Worm (Caenorhabditis elegans) whole organism, L4 larva: Measurements from ENCODE around the gene C05B5.1.

ENCODE experiments used
- F10B5.3 ChIP-seq: sonication (generic microtip); optimal IDR thresholded peaks from 2 replicates; lab custom pipeline; 2016; ENCODE audit warnings: mild to moderate bottlenecking, missing genetic modification characterization, missing compliant biosample characterization
- F44E2.7 ChIP-seq: fragments of 200-800 bp; sonication (Bioruptor generic); IDR thresholded peaks from 2 replicates; pipeline ENCODE4 v2.1.2; 2022; ENCODE audit warnings: missing genetic modification characterization, missing compliant biosample characterization
- Y105C5A.15 ChIP-seq: fragments of 200-800 bp; sonication (Bioruptor generic); IDR thresholded peaks from 2 replicates; pipeline ENCODE4 v1.3.6; 2022; ENCODE audit warnings: missing genetic modification characterization, missing compliant biosample characterization
- Y75B8A.6 ChIP-seq: fragments of 200-800 bp; sonication (Bioruptor generic); IDR thresholded peaks from 2 replicates; pipeline ENCODE4 v1.3.6; 2022; ENCODE audit warnings: missing genetic modification reagents, missing genetic modification characterization, missing compliant biosample characterization
- ZK546.5 ChIP-seq, 2 experiments: sonication (generic microtip); optimal IDR thresholded peaks; 2 replicates each; lab custom pipeline; 2017; ENCODE audit warnings: missing biosample characterization in 2 of 2, missing genetic modification characterization in 2 of 2
- aha-1 ChIP-seq: fragments of 150-350 bp; peaks from one replicate; lab custom pipeline; 2014; ENCODE audit warnings: missing biosample characterization, missing genetic modification characterization
- ama-1 ChIP-seq: fragments of 150-350 bp; optimal IDR thresholded peaks from 2 replicates; lab custom pipeline; 2014; ENCODE audit warnings: inconsistent platforms, mixed read lengths
- ceh-62 ChIP-seq: sonication (generic microtip); optimal IDR thresholded peaks from 2 replicates; lab custom pipeline; 2017; ENCODE audit warnings: missing biosample characterization, missing genetic modification characterization
- ctbp-1 ChIP-seq: fragments of 200-800 bp; sonication (Bioruptor generic); IDR thresholded peaks from 2 replicates; pipeline ENCODE4 v1.3.6; 2022; ENCODE audit warnings: missing genetic modification reagents, missing genetic modification characterization, missing compliant biosample characterization
- daf-12 ChIP-seq: fragments of 150-350 bp; optimal IDR thresholded peaks from 2 replicates; lab custom pipeline; 2014; ENCODE audit warnings: missing biosample characterization, missing genetic modification reagents, missing genetic modification characterization
- dmd-9 ChIP-seq: fragments of 200-800 bp; sonication (Bioruptor generic); IDR thresholded peaks from 2 replicates; pipeline ENCODE4 v1.3.6; 2022; ENCODE audit warnings: missing genetic modification reagents, missing genetic modification characterization, missing compliant biosample characterization
- dve-1 ChIP-seq: sonication (generic microtip); optimal IDR thresholded peaks from 2 replicates; lab custom pipeline; 2017; ENCODE audit warnings: antibody characterized with exemption, mild to moderate bottlenecking, missing genetic modification characterization, missing compliant biosample characterization; ENCODE audit not compliant: insufficient read depth
- egl-43 ChIP-seq: fragments of 200-800 bp; sonication (Bioruptor generic); IDR thresholded peaks from 2 replicates; pipeline ENCODE4 v1.3.6; 2022; ENCODE audit warnings: missing genetic modification reagents, missing genetic modification characterization, missing compliant biosample characterization
- fos-1 ChIP-seq: fragments of 150-350 bp; optimal IDR thresholded peaks from 2 replicates; lab custom pipeline; 2014; ENCODE audit warnings: missing biosample characterization, missing genetic modification characterization
- hlh-30 ChIP-seq: sonication (generic microtip); optimal IDR thresholded peaks from 2 replicates; lab custom pipeline; 2017; ENCODE audit warnings: antibody characterized with exemption, mild to moderate bottlenecking, missing genetic modification characterization, missing compliant biosample characterization; ENCODE audit not compliant: insufficient read depth
- lim-7 ChIP-seq: fragments of 200-800 bp; sonication (Bioruptor generic); IDR thresholded peaks from 2 replicates; pipeline ENCODE4 v1.3.6; 2022; ENCODE audit warnings: missing genetic modification characterization, missing compliant biosample characterization
- lin-15B ChIP-seq: fragments of 150-350 bp; sonication (generic microtip); optimal IDR thresholded peaks from 3 replicates; lab custom pipeline; 2014; ENCODE audit warnings: missing biosample characterization, missing genetic modification characterization
- lir-3 ChIP-seq: sonication (generic microtip); optimal IDR thresholded peaks from 2 replicates; lab custom pipeline; 2016; ENCODE audit warnings: mild to moderate bottlenecking, missing genetic modification characterization, missing compliant biosample characterization
- mxl-3 ChIP-seq: fragments of 200-800 bp; sonication (Bioruptor generic); optimal IDR thresholded peaks from 2 replicates; lab custom pipeline; 2018; ENCODE audit warnings: mild to moderate bottlenecking, missing genetic modification characterization, missing compliant biosample characterization
- nhr-11 ChIP-seq: fragments of 150-350 bp; optimal IDR thresholded peaks from 2 replicates; lab custom pipeline; 2014; ENCODE audit warnings: missing biosample characterization, missing genetic modification characterization
- nhr-25 ChIP-seq: sonication (generic microtip); optimal IDR thresholded peaks from 2 replicates; lab custom pipeline; 2017; ENCODE audit warnings: missing genetic modification characterization, mild to moderate bottlenecking, missing compliant biosample characterization, antibody characterized with exemption, moderate library complexity, borderline replicate concordance; ENCODE audit not compliant: insufficient read depth
- nhr-28 ChIP-seq: fragments of 150-350 bp; optimal IDR thresholded peaks from 2 replicates; lab custom pipeline; 2014; ENCODE audit warnings: missing biosample characterization, missing genetic modification characterization
- nhr-41 ChIP-seq: fragments of 200-800 bp; sonication (Bioruptor generic); IDR thresholded peaks from 2 replicates; pipeline ENCODE4 v1.3.6; 2022; ENCODE audit warnings: missing genetic modification reagents, missing genetic modification characterization, missing compliant biosample characterization
- nhr-6 ChIP-seq: fragments of 150-350 bp; optimal IDR thresholded peaks from 2 replicates; lab custom pipeline; 2014; ENCODE audit warnings: missing biosample characterization, missing genetic modification characterization
- nhr-76 ChIP-seq: fragments of 150-350 bp; optimal IDR thresholded peaks from 2 replicates; lab custom pipeline; 2014; ENCODE audit warnings: missing biosample characterization, missing genetic modification characterization
- pha-4 ChIP-seq, 2 experiments: fragments of 150-350 bp in 1 of 2; fragments of 200-800 bp in 1 of 2; sonication (Bioruptor generic) in 1 of 2; IDR thresholded peaks in 1 of 2; optimal IDR thresholded peaks in 1 of 2; 2 replicates each; pipeline versions ENCODE4 v1.3.6 to Lab custom; 2014 to 2022; ENCODE audit warnings: missing genetic modification characterization in 2 of 2, missing genetic modification reagents in 2 of 2, missing biosample characterization in 1 of 2, missing compliant biosample characterization in 1 of 2
- php-3 ChIP-seq: fragments of 200-800 bp; sonication (Bioruptor generic); IDR thresholded peaks from 2 replicates; pipeline ENCODE4 v1.3.6; 2022; ENCODE audit warnings: missing genetic modification reagents, missing genetic modification characterization, missing compliant biosample characterization
- pqm-1 ChIP-seq: sonication (generic microtip); optimal IDR thresholded peaks from 2 replicates; lab custom pipeline; 2017; ENCODE audit warnings: missing biosample characterization, missing genetic modification characterization
- rbr-2 ChIP-seq: sonication (generic microtip); optimal IDR thresholded peaks from 2 replicates; lab custom pipeline; 2016; ENCODE audit warnings: missing genotype, missing genetic modification characterization, missing compliant biosample characterization
- set-16 ChIP-seq: fragments of 200-800 bp; sonication (Bioruptor generic); IDR thresholded peaks from 2 replicates; pipeline ENCODE4 v1.3.6; 2022; ENCODE audit warnings: missing genetic modification reagents, missing genetic modification characterization, missing compliant biosample characterization
- skn-1 ChIP-seq: fragments of 150-350 bp; optimal IDR thresholded peaks from 2 replicates; lab custom pipeline; 2014; ENCODE audit warnings: missing biosample characterization, missing genetic modification characterization
- snpc-4 ChIP-seq: fragments of 150-350 bp; optimal IDR thresholded peaks from 2 replicates; lab custom pipeline; 2014; ENCODE audit warnings: missing biosample characterization, missing genetic modification characterization
- spr-3 ChIP-seq: fragments of 200-800 bp; sonication (Bioruptor generic); optimal IDR thresholded peaks from 2 replicates; lab custom pipeline; 2018; ENCODE audit warnings: mild to moderate bottlenecking, missing genetic modification characterization, missing compliant biosample characterization
- unc-130 ChIP-seq: sonication (generic microtip); optimal IDR thresholded peaks from 2 replicates; lab custom pipeline; 2016; ENCODE audit warnings: missing genetic modification reagents, missing genetic modification characterization, missing compliant biosample characterization
- unc-39 ChIP-seq: sonication (generic microtip); optimal IDR thresholded peaks from 2 replicates; lab custom pipeline; 2017; ENCODE audit warnings: missing biosample characterization, missing genetic modification characterization
- unc-62 ChIP-seq, 3 experiments: fragments of 150-350 bp in 1 of 3; sonication (generic microtip); optimal IDR thresholded peaks in 2 of 3; peaks in 1 of 3; 1 replicate in 1 of 3; 2 replicates in 2 of 3; lab custom pipeline; 2014 to 2017; ENCODE audit warnings: missing biosample characterization in 3 of 3, missing genetic modification characterization in 3 of 3, missing genetic modification reagents in 3 of 3, missing genotype in 1 of 3
- vab-7 ChIP-seq: fragments of 200-800 bp; sonication (Bioruptor generic); IDR thresholded peaks from 2 replicates; pipeline ENCODE4 v1.3.6; 2022; ENCODE audit warnings: missing genetic modification reagents, missing genetic modification characterization, missing compliant biosample characterization
- zfp-3 ChIP-seq: fragments of 200-800 bp; sonication (Bioruptor generic); conservative IDR thresholded peaks from 2 replicates; pipeline ENCODE4 v1.3.6; 2022; ENCODE audit warnings: missing genetic modification reagents, missing genetic modification characterization, missing compliant biosample characterization
- ztf-11 ChIP-seq: fragments of 150-350 bp; optimal IDR thresholded peaks from 2 replicates; lab custom pipeline; 2014; ENCODE audit warnings: missing biosample characterization, missing genetic modification characterization

C05B5.1 gene

DNA sequence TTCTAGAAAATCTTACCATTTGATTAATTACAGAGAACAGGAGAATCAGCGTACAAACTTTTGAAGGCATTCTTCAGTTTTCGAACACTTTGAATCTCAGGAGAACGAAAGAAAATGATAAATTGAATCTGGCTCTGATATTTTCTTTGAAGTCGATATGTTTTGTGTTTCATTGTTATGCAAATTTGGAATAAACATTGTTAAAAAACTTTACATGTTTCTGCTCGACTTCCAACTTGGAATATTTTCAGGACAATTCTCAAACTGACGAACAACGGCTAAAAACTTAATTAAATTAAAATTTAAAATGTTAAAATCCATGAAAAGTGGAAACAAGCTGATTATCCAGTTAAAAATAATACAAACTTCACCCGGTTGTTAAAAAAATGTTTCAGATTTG lies at the start of gene C05B5.1:
TSS of gene C05B5.1 (minus strand) at position 101 of the 400 bp plus-strand sequence.
- TF ChIP-seq aha-1 (tag; lab: Kevin White, UChicago) (no peak), ztf-11 (tag; lab: Kevin White, UChicago) (no peak), skn-1 (tag; lab: Kevin White, UChicago) (no peak), set-16 (GFP tag; lab: Robert Waterston, UW) (no peak), ceh-62 (tag; lab: Kevin White, UChicago) (no peak), mxl-3 (GFP tag; lab: Kevin White, UChicago) (no peak), pha-4 (GFP tag; IDR thresholded peaks at IDR 0.05; lab: Robert Waterston, UW) (no peak), pha-4 (tag; optimal IDR thresholded peaks at IDR 0.05; lab: Kevin White, UChicago) (no peak), hlh-30 (tag; lab: Kevin White, UChicago) (no peak), nhr-11 (no peak), rbr-2 (tag; lab: Kevin White, UChicago) (no peak), lin-15B (no peak), lim-7 (GFP tag; lab: Robert Waterston, UW) (no peak), unc-62 (GFP tag; optimal IDR thresholded peaks at IDR 0.05 in 1 of 2; lab: Kevin White, UChicago) (no peak), unc-62 (tag; optimal IDR thresholded peaks at IDR 0.05; lab: Kevin White, UChicago) (no peak)

- TF ChIP-seq vab-7 (no peak), unc-62 (GFP tag; optimal IDR thresholded peaks at IDR 0.05 in 1 of 2; lab: Kevin White, UChicago) (peak in 1 of 2 experiments; percentile 41), unc-62 (tag; optimal IDR thresholded peaks at IDR 0.05; lab: Kevin White, UChicago) (no peak)
Measured at ce11 chrIII:10037150-10037549, 48.9 kb upstream of the C05B5.1 start, which contains the start of gene M04D8.7. Gene M04D8.7, plus strand, starts transcription at chrIII:10037450.

DNA sequence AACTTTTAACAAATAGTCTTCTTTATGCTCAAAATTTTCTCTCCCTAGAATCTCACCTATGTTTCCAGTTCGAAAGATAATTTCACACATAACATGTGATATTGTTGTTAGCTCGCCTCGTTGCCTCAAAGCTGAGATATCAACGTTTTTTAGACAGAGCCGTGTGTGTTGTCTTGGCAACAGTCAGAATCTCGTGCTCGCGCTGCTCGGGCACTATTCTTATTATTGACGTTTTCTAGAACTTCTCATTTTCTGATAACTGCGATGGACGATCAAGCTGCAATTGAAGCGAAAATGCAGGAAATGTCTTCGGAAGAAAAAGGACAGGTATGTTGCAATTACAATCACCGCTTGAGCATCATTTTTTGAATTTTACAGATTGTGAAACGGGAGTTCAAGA lies 47.5 kb upstream of the C05B5.1 start, which contains the start of gene xbx-3:
TSS of gene xbx-3 (plus strand) at position 163 of the 400 bp plus-strand sequence.
- TF ChIP-seq nhr-11 (peak; percentile 63), php-3 (GFP tag; lab: Robert Waterston, UW) (no peak)

ce11 chrIII:10033881-10034280 lies 45.6 kb upstream of the C05B5.1 start, which contains the start of gene M04D8.8:
Gene M04D8.8, plus strand, starts transcription at chrIII:10034181.
- TF ChIP-seq unc-62 (GFP tag; optimal IDR thresholded peaks at IDR 0.05 in 1 of 2; lab: Kevin White, UChicago) (peak in 1 of 2 experiments; percentile 7), unc-62 (tag; optimal IDR thresholded peaks at IDR 0.05; lab: Kevin White, UChicago) (no peak), F10B5.3 (tag; lab: Kevin White, UChicago) (no peak)

DNA sequence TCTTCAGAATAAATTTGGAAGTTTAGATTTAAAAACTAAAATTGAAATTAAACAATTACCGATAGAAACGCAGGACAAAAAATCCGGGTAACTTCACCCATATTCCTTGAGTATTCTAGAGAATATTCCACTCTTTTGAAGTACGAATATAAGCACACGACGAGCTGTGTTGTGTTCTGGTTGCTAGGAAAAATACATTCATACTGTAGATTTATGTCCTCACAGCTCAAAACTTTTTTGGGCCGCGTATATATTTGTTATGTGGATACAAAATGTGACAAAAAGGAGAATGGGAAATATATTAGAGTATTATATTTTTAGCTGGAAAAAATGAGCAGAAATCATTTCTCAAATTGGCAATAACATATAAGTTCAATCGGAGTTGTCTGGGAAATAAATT lies 45.0 kb upstream of the C05B5.1 start, which contains the start of gene M04D8.5:
TSS of gene M04D8.5 (minus strand) at position 101 of the 400 bp plus-strand sequence.
- no peak for TF ChIP-seq dve-1 (tag; lab: Kevin White, UChicago)
- TF ChIP-seq egl-43 (GFP tag; lab: Robert Waterston, UW): no peak
- TF ChIP-seq lir-3 (tag; lab: Kevin White, UChicago): no peak
- TF ChIP-seq daf-12 (tag; lab: Kevin White, UChicago): no peak
- no peak for TF ChIP-seq unc-39 (tag; lab: Kevin White, UChicago)
- TF ChIP-seq hlh-30 (tag; lab: Kevin White, UChicago): no peak
- TF ChIP-seq skn-1 (tag; lab: Kevin White, UChicago): no peak
- TF ChIP-seq snpc-4 (tag; lab: Kevin White, UChicago): no peak
- no peak for TF ChIP-seq nhr-41 (GFP tag; lab: Robert Waterston, UW)
- no peak for TF ChIP-seq Y105C5A.15
- no peak for TF ChIP-seq dmd-9 (GFP tag; lab: Robert Waterston, UW)
- no peak for TF ChIP-seq pqm-1 (tag; lab: Kevin White, UChicago)
- TF ChIP-seq, all 104 proteins: peak for 0

DNA sequence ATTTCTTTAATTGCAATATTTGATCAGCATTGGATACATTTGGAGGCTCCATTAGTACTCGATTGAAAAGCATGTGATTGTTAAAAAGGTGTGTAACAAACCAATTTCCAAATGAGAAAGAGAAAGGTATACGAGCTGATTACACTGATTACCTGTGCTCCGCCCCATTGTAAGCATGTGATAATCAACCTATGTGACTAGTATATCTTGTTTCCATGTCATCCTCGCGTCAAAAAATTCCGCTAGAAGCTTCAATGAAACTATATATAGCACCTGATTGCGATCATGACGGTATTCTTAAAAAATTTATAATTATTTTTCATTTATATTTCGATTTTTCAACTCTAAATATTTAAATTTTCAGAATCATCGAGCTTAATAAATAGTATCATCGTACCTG lies 42.3 kb upstream of the C05B5.1 start, which contains the start of gene M04D8.4:
TSS of gene M04D8.4 (minus strand) at position 101 of the 400 bp plus-strand sequence.
- TF ChIP-seq ama-1 (lab: Kevin White, UChicago): no peak
- no peak for TF ChIP-seq ceh-62 (tag; lab: Kevin White, UChicago)
- no peak for TF ChIP-seq unc-130 (GFP tag; lab: Kevin White, UChicago)
- no peak for TF ChIP-seq pha-4 (GFP tag; IDR thresholded peaks at IDR 0.05; lab: Robert Waterston, UW)
- no peak for TF ChIP-seq pha-4 (tag; optimal IDR thresholded peaks at IDR 0.05; lab: Kevin White, UChicago)
- TF ChIP-seq ctbp-1 (GFP tag; lab: Robert Waterston, UW): no peak
- no peak for TF ChIP-seq nhr-6 (tag; lab: Kevin White, UChicago)
- TF ChIP-seq nhr-28 (tag; lab: Kevin White, UChicago): no peak
- TF ChIP-seq nhr-25 (tag; lab: Kevin White, UChicago): no peak
- TF ChIP-seq spr-3 (GFP tag; lab: Kevin White, UChicago): no peak
- TF ChIP-seq F44E2.7 (GFP tag; lab: Robert Waterston, UW): no peak
- no peak for TF ChIP-seq mxl-3 (GFP tag; lab: Kevin White, UChicago)
- TF ChIP-seq zfp-3 (GFP tag; lab: Robert Waterston, UW): no peak
- TF ChIP-seq hlh-30 (tag; lab: Kevin White, UChicago): no peak
- TF ChIP-seq Y75B8A.6 (GFP tag; lab: Robert Waterston, UW): no peak
- no peak for TF ChIP-seq skn-1 (tag; lab: Kevin White, UChicago)
- TF ChIP-seq nhr-76 (tag; lab: Kevin White, UChicago): no peak
- TF ChIP-seq fos-1 (tag; lab: Kevin White, UChicago): no peak
- TF ChIP-seq ZK546.5 (tag; optimal IDR thresholded peaks at IDR 0.05; lab: Kevin White, UChicago): no peak
